Worm (Caenorhabditis elegans) whole organism, midembryonic: ENCODE results near the gene srw-59.

Experiments
- T22C8.4 ChIP-seq: fragments of 200-800 bp; sonication (Bioruptor generic); IDR thresholded peaks from 2 replicates; pipeline ENCODE4 v1.3.6; 2022; ENCODE audit warnings: missing genetic modification characterization, missing compliant biosample characterization
- cog-1 ChIP-seq: sonication (generic microtip); optimal IDR thresholded peaks from 2 replicates; lab custom pipeline; 2016; ENCODE audit warnings: missing genetic modification characterization, missing compliant biosample characterization
- flt-1 ChIP-seq: fragments of 200-800 bp; sonication (Bioruptor generic); IDR thresholded peaks from 2 replicates; pipeline ENCODE4 v1.3.6; 2022; ENCODE audit warnings: missing genetic modification characterization, missing compliant biosample characterization
- klf-2 ChIP-seq: fragments of 200-800 bp; sonication (Bioruptor generic); conservative IDR thresholded peaks from 2 replicates; pipeline ENCODE4 v1.3.6; 2022; ENCODE audit warnings: missing genetic modification reagents, missing genetic modification characterization, missing compliant biosample characterization
- ztf-29 ChIP-seq: fragments of 200-800 bp; sonication (Bioruptor generic); IDR thresholded peaks from 2 replicates; pipeline ENCODE4 v1.3.6; 2022; ENCODE audit warnings: missing genetic modification reagents, missing genetic modification characterization, missing compliant biosample characterization

- TF ChIP-seq T22C8.4 (no peak), ztf-29 (no peak), klf-2 (GFP tag; lab: Robert Waterston, UW) (no peak), cog-1 (tag; lab: Kevin White, UChicago) (no peak), flt-1 (GFP tag; lab: Robert Waterston, UW) (no peak)
These were observed 32.0 kb upstream of the srw-59 start, which contains the start of the genes fbxa-99 and F36G9.13 for ce11 chrV:15982733-15983344.
